Worm (Caenorhabditis elegans) whole organism, L1 larva: ENCODE results near the gene F54C9.11.

ENCODE experiments used
- C04F5.9 ChIP-seq: sonication (generic microtip); optimal IDR thresholded peaks from 2 replicates; lab custom pipeline; 2016; ENCODE audit warnings: missing genetic modification characterization, missing compliant biosample characterization
- C16A3.4 ChIP-seq: fragments of 150-350 bp; optimal IDR thresholded peaks from 2 replicates; lab custom pipeline; 2014; ENCODE audit warnings: missing biosample characterization, missing genetic modification characterization
- Y116A8C.19 ChIP-seq: sonication (generic microtip); optimal IDR thresholded peaks from 2 replicates; lab custom pipeline; 2016; ENCODE audit warnings: missing compliant biosample characterization, missing genetic modification characterization, borderline replicate concordance
- ama-1 ChIP-seq: fragments of 150-350 bp; optimal IDR thresholded peaks from 2 replicates; lab custom pipeline; 2014
- blmp-1 ChIP-seq: fragments of 150-350 bp; optimal IDR thresholded peaks from 2 replicates; lab custom pipeline; 2014; ENCODE audit warnings: missing biosample characterization, missing genetic modification characterization
- ceh-63 ChIP-seq: fragments of 200-800 bp; sonication (Bioruptor generic); optimal IDR thresholded peaks from 2 replicates; lab custom pipeline; 2018; ENCODE audit warnings: mild to moderate bottlenecking, missing genetic modification characterization, missing compliant biosample characterization
- ceh-8 ChIP-seq: fragments of 200-800 bp; sonication (Bioruptor generic); optimal IDR thresholded peaks from 2 replicates; lab custom pipeline; 2018; ENCODE audit warnings: mild to moderate bottlenecking, missing genetic modification characterization, moderate library complexity, missing compliant biosample characterization
- ceh-82 ChIP-seq, 3 experiments: fragments of 150-350 bp in 1 of 3; sonication (generic microtip) in 2 of 3; optimal IDR thresholded peaks; 2 replicates each; lab custom pipeline; 2014 to 2017; ENCODE audit warnings: missing biosample characterization in 3 of 3, missing genetic modification characterization in 3 of 3
- dpl-1 ChIP-seq, 3 experiments: fragments of 150-350 bp in 2 of 3; sonication (generic microtip) in 1 of 3; optimal IDR thresholded peaks; 2 replicates each; lab custom pipeline; 2014 to 2017; ENCODE audit warnings: missing biosample characterization in 3 of 3, missing genetic modification characterization in 3 of 3, missing genetic modification reagents in 3 of 3
- efl-1 ChIP-seq, 4 experiments: fragments of 150-350 bp; optimal IDR thresholded peaks in 3 of 4; peaks in 1 of 4; 1 replicate in 1 of 4; 2 replicates in 3 of 4; lab custom pipeline; 2014; ENCODE audit warnings: missing biosample characterization in 2 of 4, missing genetic modification characterization in 2 of 4, missing genetic modification reagents in 2 of 4
- efl-3 ChIP-seq: fragments of 200-800 bp; sonication (Bioruptor generic); optimal IDR thresholded peaks from 2 replicates; lab custom pipeline; 2018; ENCODE audit warnings: mild to moderate bottlenecking, missing genetic modification characterization, missing compliant biosample characterization
- elt-2 ChIP-seq: sonication (generic microtip); optimal IDR thresholded peaks from 2 replicates; lab custom pipeline; 2016; ENCODE audit warnings: missing genetic modification characterization, mild to moderate bottlenecking, inconsistent platforms, missing compliant biosample characterization, missing genetic modification reagents
- elt-3 ChIP-seq, 6 experiments: fragments of 150-350 bp in 1 of 6; sonication (generic microtip); optimal IDR thresholded peaks; 2 replicates each; lab custom pipeline; 2017 to 2018; ENCODE audit warnings: missing biosample characterization in 6 of 6, missing genetic modification characterization in 6 of 6, inconsistent platforms in 1 of 6
- ets-5 ChIP-seq: fragments of 200-800 bp; sonication (Bioruptor generic); IDR thresholded peaks from 2 replicates; pipeline ENCODE4 v1.3.6; 2022; ENCODE audit warnings: missing genetic modification characterization, missing compliant biosample characterization
- fkh-4 ChIP-seq: sonication (generic microtip); optimal IDR thresholded peaks from 2 replicates; lab custom pipeline; 2016; ENCODE audit warnings: missing compliant biosample characterization, missing genetic modification characterization, borderline replicate concordance
- fkh-8 ChIP-seq: sonication (generic microtip); optimal IDR thresholded peaks from 2 replicates; lab custom pipeline; 2016; ENCODE audit warnings: mild to moderate bottlenecking, missing genetic modification characterization, missing compliant biosample characterization
- grh-1 ChIP-seq: fragments of 200-800 bp; sonication (Bioruptor generic); IDR thresholded peaks from 2 replicates; pipeline ENCODE4 v1.3.6; 2022; ENCODE audit warnings: missing genetic modification reagents, missing genetic modification characterization, missing compliant biosample characterization
- hlh-17 ChIP-seq: fragments of 200-800 bp; sonication (Bioruptor generic); optimal IDR thresholded peaks from 2 replicates; lab custom pipeline; 2018; ENCODE audit warnings: missing genetic modification characterization, mild to moderate bottlenecking, missing compliant biosample characterization, moderate library complexity, borderline replicate concordance
- hlh-4 ChIP-seq: sonication (generic microtip); optimal IDR thresholded peaks from 2 replicates; lab custom pipeline; 2016; ENCODE audit warnings: mild to moderate bottlenecking, missing genetic modification characterization, missing compliant biosample characterization
- hpl-2 ChIP-seq: fragments of 150-350 bp; optimal IDR thresholded peaks from 2 replicates; lab custom pipeline; 2014; ENCODE audit warnings: missing biosample characterization, missing genetic modification reagents, missing genetic modification characterization
- lin-13 ChIP-seq: fragments of 150-350 bp; optimal IDR thresholded peaks from 2 replicates; lab custom pipeline; 2014; ENCODE audit warnings: missing biosample characterization, missing genetic modification reagents, missing genetic modification characterization
- lin-35 ChIP-seq, 2 experiments: fragments of 150-350 bp; optimal IDR thresholded peaks; 2 replicates each; lab custom pipeline; 2014; ENCODE audit warnings: missing biosample characterization in 2 of 2, missing genetic modification characterization in 2 of 2, missing genetic modification reagents in 2 of 2
- lin-39 ChIP-seq: fragments of 150-350 bp; optimal IDR thresholded peaks from 2 replicates; lab custom pipeline; 2014; ENCODE audit warnings: missing biosample characterization, missing genetic modification reagents, missing genetic modification characterization
- lsy-2 ChIP-seq, 2 experiments: fragments of 150-350 bp; optimal IDR thresholded peaks; 2 replicates each; lab custom pipeline; 2014; ENCODE audit warnings: missing biosample characterization in 2 of 2, missing genetic modification characterization in 2 of 2
- mab-9 ChIP-seq: fragments of 200-800 bp; sonication (Bioruptor generic); IDR thresholded peaks from 2 replicates; pipeline ENCODE4 v1.3.6; 2022; ENCODE audit warnings: missing genetic modification reagents, missing genetic modification characterization, missing compliant biosample characterization
- mdl-1 ChIP-seq, 2 experiments: fragments of 150-350 bp; optimal IDR thresholded peaks; 2 replicates each; lab custom pipeline; 2014 to 2017; ENCODE audit warnings: missing biosample characterization in 2 of 2, missing genetic modification characterization in 2 of 2, inconsistent platforms in 1 of 2
- mep-1 ChIP-seq: fragments of 150-350 bp; optimal IDR thresholded peaks from 2 replicates; lab custom pipeline; 2014; ENCODE audit warnings: missing biosample characterization, missing genetic modification characterization
- nhr-12 ChIP-seq: sonication (generic microtip); optimal IDR thresholded peaks from 2 replicates; lab custom pipeline; 2017; ENCODE audit warnings: missing biosample characterization, missing genetic modification characterization
- nhr-20 ChIP-seq: sonication (generic microtip); optimal IDR thresholded peaks from 2 replicates; lab custom pipeline; 2016; ENCODE audit warnings: mild to moderate bottlenecking, missing genetic modification characterization, missing compliant biosample characterization
- nhr-237 ChIP-seq: fragments of 150-350 bp; optimal IDR thresholded peaks from 2 replicates; lab custom pipeline; 2014; ENCODE audit warnings: missing biosample characterization, missing genetic modification characterization
- nhr-28 ChIP-seq: fragments of 150-350 bp; optimal IDR thresholded peaks from 2 replicates; lab custom pipeline; 2014; ENCODE audit warnings: missing biosample characterization, missing genetic modification characterization
- nhr-47 ChIP-seq: sonication (generic microtip); optimal IDR thresholded peaks from 2 replicates; lab custom pipeline; 2016; ENCODE audit warnings: mild to moderate bottlenecking, missing genetic modification characterization, moderate library complexity, missing compliant biosample characterization
- nhr-71 ChIP-seq: sonication (generic microtip); optimal IDR thresholded peaks from 2 replicates; lab custom pipeline; 2016; ENCODE audit warnings: mild to moderate bottlenecking, missing genetic modification characterization, moderate library complexity, missing compliant biosample characterization
- nhr-76 ChIP-seq: sonication (generic microtip); optimal IDR thresholded peaks from 2 replicates; lab custom pipeline; 2017; ENCODE audit warnings: missing biosample characterization, missing genetic modification characterization
- nhr-85 ChIP-seq: sonication (generic microtip); peaks from one replicate; lab custom pipeline; 2016; ENCODE audit warnings: missing genetic modification characterization, inconsistent platforms, missing compliant biosample characterization
- pag-3 ChIP-seq: sonication (generic microtip); optimal IDR thresholded peaks from 2 replicates; lab custom pipeline; 2017; ENCODE audit warnings: missing genetic modification characterization, mild to moderate bottlenecking, missing compliant biosample characterization, antibody characterized with exemption, borderline replicate concordance; ENCODE audit not compliant: insufficient read depth
- pqm-1 ChIP-seq: sonication (generic microtip); optimal IDR thresholded peaks from 3 replicates; lab custom pipeline; 2017; ENCODE audit warnings: missing biosample characterization, missing genetic modification characterization
- rnt-1 ChIP-seq: sonication (generic microtip); optimal IDR thresholded peaks from 2 replicates; lab custom pipeline; 2016; ENCODE audit warnings: mild to moderate bottlenecking, missing genetic modification characterization, moderate library complexity, missing compliant biosample characterization
- snu-23 ChIP-seq: sonication (generic microtip); optimal IDR thresholded peaks from 2 replicates; lab custom pipeline; 2016; ENCODE audit warnings: missing genetic modification characterization, missing compliant biosample characterization
- sox-4 ChIP-seq: sonication (generic microtip); optimal IDR thresholded peaks from 2 replicates; lab custom pipeline; 2016; ENCODE audit warnings: missing genetic modification characterization, missing compliant biosample characterization
- sptf-1 ChIP-seq: fragments of 150-350 bp; optimal IDR thresholded peaks from 2 replicates; lab custom pipeline; 2014; ENCODE audit warnings: missing biosample characterization, missing genetic modification characterization
- sup-37 ChIP-seq: fragments of 200-800 bp; sonication (Bioruptor generic); optimal IDR thresholded peaks from 2 replicates; lab custom pipeline; 2018; ENCODE audit warnings: mild to moderate bottlenecking, missing genetic modification characterization, missing compliant biosample characterization
- swsn-7 ChIP-seq: sonication (generic microtip); optimal IDR thresholded peaks from 2 replicates; lab custom pipeline; 2016; ENCODE audit warnings: missing genetic modification characterization, missing compliant biosample characterization
- tlp-1 ChIP-seq: fragments of 150-350 bp; optimal IDR thresholded peaks from 2 replicates; lab custom pipeline; 2014; ENCODE audit warnings: missing biosample characterization, missing genetic modification characterization
- unc-30 ChIP-seq: sonication (generic microtip); optimal IDR thresholded peaks from 2 replicates; lab custom pipeline; 2017; ENCODE audit warnings: missing biosample characterization, missing genetic modification characterization
- vab-15 ChIP-seq: sonication (generic microtip); optimal IDR thresholded peaks from 2 replicates; lab custom pipeline; 2017; ENCODE audit warnings: missing genotype, mild to moderate bottlenecking, missing genetic modification characterization, missing compliant biosample characterization
- xbp-1 ChIP-seq: sonication (generic microtip); optimal IDR thresholded peaks from 2 replicates; lab custom pipeline; 2016; ENCODE audit warnings: missing genetic modification characterization, missing compliant biosample characterization
- zag-1 ChIP-seq: fragments of 150-350 bp; optimal IDR thresholded peaks from 2 replicates; lab custom pipeline; 2014; ENCODE audit warnings: missing biosample characterization, missing genetic modification characterization
- zip-4 ChIP-seq: fragments of 200-800 bp; sonication (Bioruptor generic); optimal IDR thresholded peaks from 2 replicates; lab custom pipeline; 2018; ENCODE audit warnings: mild to moderate bottlenecking, missing genetic modification characterization, moderate library complexity, missing compliant biosample characterization
- ztf-11 ChIP-seq, 2 experiments: sonication (generic microtip); optimal IDR thresholded peaks; 2 replicates each; lab custom pipeline; 2016 to 2017; ENCODE audit warnings: missing genetic modification characterization in 2 of 2, missing biosample characterization in 1 of 2, missing compliant biosample characterization in 1 of 2
- ztf-4 ChIP-seq: fragments of 150-350 bp; optimal IDR thresholded peaks from 2 replicates; lab custom pipeline; 2014; ENCODE audit warnings: missing biosample characterization, missing genetic modification characterization

The F54C9.11 gene

ce11 chrII:8603567-8604359, 18.9 kb upstream of the F54C9.11 start, which contains the start of gene suf-1 (continued):
- no peak for TF ChIP-seq efl-3 (GFP tag; lab: Kevin White, UChicago)
- no peak for TF ChIP-seq lin-13 (GFP tag; lab: Kevin White, UChicago)
- TF ChIP-seq nhr-12 (tag; lab: Kevin White, UChicago): no peak
- TF ChIP-seq blmp-1 (tag; lab: Kevin White, UChicago): peak; percentile 35
- TF ChIP-seq nhr-20 (tag; lab: Kevin White, UChicago): peak; percentile 30
- no peak for TF ChIP-seq tlp-1 (tag; lab: Kevin White, UChicago)
- TF ChIP-seq lsy-2 (tag; optimal IDR thresholded peaks at IDR 0.05; lab: Kevin White, UChicago): peak; percentile 43 to 85
- no peak for TF ChIP-seq pqm-1 (tag; lab: Kevin White, UChicago)
- TF ChIP-seq efl-1 (optimal IDR thresholded peaks at IDR 0.05; lab: Kevin White, UChicago): peak; percentile 50 to 51
- TF ChIP-seq efl-1 (GFP tag; optimal IDR thresholded peaks at IDR 0.05 in 1 of 2; lab: Kevin White, UChicago): peak; percentile 42 to 92
- peak in 2 of 3 experiments; percentile 22 to 44 for TF ChIP-seq dpl-1 (GFP tag; optimal IDR thresholded peaks at IDR 0.05; lab: Kevin White, UChicago)
- TF ChIP-seq elt-3 (tag; optimal IDR thresholded peaks at IDR 0.05; lab: Kevin White, UChicago): peak in 1 of 6 experiments; percentile 2
- no peak for TF ChIP-seq ceh-8 (GFP tag; lab: Kevin White, UChicago)
- no peak for TF ChIP-seq C04F5.9 (tag; lab: Kevin White, UChicago)
- TF ChIP-seq sup-37 (GFP tag; lab: Kevin White, UChicago): no peak
- TF ChIP-seq nhr-237 (tag; lab: Kevin White, UChicago): no peak
- no peak for TF ChIP-seq lin-39 (tag; lab: Kevin White, UChicago)
- no peak for TF ChIP-seq ceh-63
- TF ChIP-seq ztf-4 (tag; lab: Kevin White, UChicago): no peak
- peak; percentile 36 for TF ChIP-seq swsn-7 (tag; lab: Kevin White, UChicago)
- TF ChIP-seq unc-30 (tag; lab: Kevin White, UChicago): no peak
- TF ChIP-seq pag-3 (tag; lab: Kevin White, UChicago): no peak
- no peak for TF ChIP-seq nhr-28 (tag; lab: Kevin White, UChicago)
- no peak for TF ChIP-seq ztf-11 (tag; optimal IDR thresholded peaks at IDR 0.05; lab: Kevin White, UChicago)
- TF ChIP-seq zip-4: no peak
- TF ChIP-seq nhr-47: peak; percentile 39
- no peak for TF ChIP-seq fkh-8 (tag; lab: Kevin White, UChicago)
- TF ChIP-seq nhr-71 (tag; lab: Kevin White, UChicago): peak; percentile 45
- TF ChIP-seq ama-1 (lab: Kevin White, UChicago): peak; percentile 78
- no peak for TF ChIP-seq Y116A8C.19 (tag; lab: Kevin White, UChicago)
- TF ChIP-seq nhr-76 (tag; lab: Kevin White, UChicago): no peak
- TF ChIP-seq nhr-85 (tag; lab: Kevin White, UChicago): no peak
- no peak for TF ChIP-seq ets-5 (GFP tag; lab: Robert Waterston, UW)
- no peak for TF ChIP-seq elt-2 (tag; lab: Kevin White, UChicago)
- no peak for TF ChIP-seq xbp-1 (tag; lab: Kevin White, UChicago)
- TF ChIP-seq zag-1 (tag; lab: Kevin White, UChicago): no peak
- peak; percentile 46 for TF ChIP-seq rnt-1 (tag; lab: Kevin White, UChicago)
- no peak for TF ChIP-seq sox-4
- no peak for TF ChIP-seq vab-15 (tag; lab: Kevin White, UChicago)
- TF ChIP-seq sptf-1 (tag; lab: Kevin White, UChicago): no peak
- no peak for TF ChIP-seq fkh-4 (tag; lab: Kevin White, UChicago)
- TF ChIP-seq mep-1 (tag; lab: Kevin White, UChicago): no peak
- TF ChIP-seq mdl-1 (tag; optimal IDR thresholded peaks at IDR 0.05; lab: Kevin White, UChicago): no peak
- TF ChIP-seq ceh-82 (tag; optimal IDR thresholded peaks at IDR 0.05; lab: Kevin White, UChicago): no peak
- no peak for TF ChIP-seq hpl-2 (GFP tag; lab: Kevin White, UChicago)
- peak; percentile 42 for TF ChIP-seq snu-23 (GFP tag; lab: Kevin White, UChicago)
- TF ChIP-seq hlh-4 (tag; lab: Kevin White, UChicago): no peak
- TF ChIP-seq hlh-17: no peak
- no peak for TF ChIP-seq C16A3.4 (tag; lab: Kevin White, UChicago)
- TF ChIP-seq mab-9 (GFP tag; lab: Robert Waterston, UW): no peak
- peak; percentile 1 to 47 for TF ChIP-seq lin-35 (GFP tag; optimal IDR thresholded peaks at IDR 0.05; lab: Kevin White, UChicago)
- TF ChIP-seq grh-1 (GFP tag; lab: Robert Waterston, UW): 0 out of 2 replicates have a peak, but pooled peaks have one; percentile 25
